Fruit fly (Drosophila melanogaster) whole organism, embryonic: Measurements from ENCODE around the gene Dop1R2.
A peak's percentile ranks its signal among the peaks of the same experiment; 100 is the strongest.

Source experiments
- Asciz ChIP-seq: fragments of 200-800 bp; sonication (Bioruptor generic); optimal IDR thresholded peaks from 2 replicates; lab custom pipeline; 2017; ENCODE audit warnings: missing biosample characterization, mild to moderate bottlenecking, missing genetic modification characterization, missing genetic modification reagents
- C15 ChIP-seq: fragments of 200-800 bp; sonication (Bioruptor generic); IDR thresholded peaks from 3 replicates; pipeline ENCODE4 v1.3.6; 2022; ENCODE audit warnings: missing biosample characterization, missing genetic modification characterization
- CG10209 ChIP-seq: fragments of 200-800 bp; sonication (Bioruptor generic); optimal IDR thresholded peaks from 3 replicates; lab custom pipeline; 2017; ENCODE audit warnings: missing biosample characterization, mild to moderate bottlenecking, missing genetic modification characterization, missing genetic modification reagents
- CG10431 ChIP-seq: fragments of 200-800 bp; sonication (Bioruptor generic); optimal IDR thresholded peaks from 3 replicates; lab custom pipeline; 2018; ENCODE audit warnings: missing biosample characterization, mild to moderate bottlenecking, missing genetic modification characterization
- CG12769 ChIP-seq: fragments of 200-800 bp; sonication (Bioruptor generic); optimal IDR thresholded peaks from 2 replicates; lab custom pipeline; 2019; ENCODE audit warnings: missing biosample characterization, mild to moderate bottlenecking, missing genetic modification characterization, moderate library complexity
- CG13775 ChIP-seq: fragments of 200-800 bp; sonication (Bioruptor generic); optimal IDR thresholded peaks from 3 replicates; lab custom pipeline; 2017; ENCODE audit warnings: missing biosample characterization, mild to moderate bottlenecking, missing genetic modification characterization
- CG14014 ChIP-seq: fragments of 200-800 bp; sonication (Bioruptor generic); IDR thresholded peaks from 2 replicates; pipeline ENCODE4 v1.3.6; 2022; ENCODE audit warnings: missing biosample characterization, missing genetic modification characterization
- CG15696 ChIP-seq: fragments of 200-800 bp; sonication (Bioruptor generic); optimal IDR thresholded peaks from 2 replicates; lab custom pipeline; 2019; ENCODE audit warnings: missing biosample characterization, mild to moderate bottlenecking, missing genetic modification characterization, moderate library complexity
- CG16779 ChIP-seq: fragments of 200-800 bp; sonication (Bioruptor generic); IDR thresholded peaks from 2 replicates; pipeline ENCODE4 v1.3.6; 2022; ENCODE audit warnings: missing biosample characterization, missing genetic modification characterization
- CG3163 ChIP-seq: fragments of 200-800 bp; sonication (Bioruptor generic); optimal IDR thresholded peaks from 3 replicates; lab custom pipeline; 2016; ENCODE audit warnings: missing biosample characterization, missing genetic modification characterization
- CG8281 ChIP-seq: fragments of 200-800 bp; sonication (Bioruptor generic); optimal IDR thresholded peaks from 2 replicates; lab custom pipeline; 2018; ENCODE audit warnings: missing biosample characterization, mild to moderate bottlenecking, missing genetic modification characterization, moderate library complexity
- CG9215 ChIP-seq: fragments of 200-800 bp; sonication (Bioruptor generic); IDR thresholded peaks from 2 replicates; pipeline ENCODE4 v1.3.6; 2022; ENCODE audit warnings: missing biosample characterization, missing genetic modification characterization
- CG9797 ChIP-seq: fragments of 200-800 bp; sonication (Bioruptor generic); optimal IDR thresholded peaks from 3 replicates; lab custom pipeline; 2018; ENCODE audit warnings: missing biosample characterization, mild to moderate bottlenecking, missing genetic modification characterization
- CG9876 ChIP-seq: fragments of 200-800 bp; sonication (Bioruptor generic); optimal IDR thresholded peaks from 2 replicates; lab custom pipeline; 2016; ENCODE audit warnings: missing biosample characterization, missing genetic modification characterization
- CG9932 ChIP-seq: fragments of 200-800 bp; sonication (Bioruptor generic); IDR thresholded peaks from 2 replicates; pipeline ENCODE4 v1.3.6; 2022; ENCODE audit warnings: missing biosample characterization, missing genetic modification characterization
- Dbx ChIP-seq: fragments of 200-800 bp; sonication (Bioruptor generic); IDR thresholded peaks from 3 replicates; pipeline ENCODE4 v1.3.6; 2022; ENCODE audit warnings: missing biosample characterization, missing genetic modification characterization
- Hr51 ChIP-seq, 2 experiments: fragments of 200-800 bp; sonication (Bioruptor generic); optimal IDR thresholded peaks; 2 replicates in 1 of 2; 3 replicates in 1 of 2; lab custom pipeline; 2016 to 2018; ENCODE audit warnings: missing biosample characterization in 2 of 2, missing genetic modification characterization in 2 of 2, mild to moderate bottlenecking in 1 of 2, moderate library complexity in 1 of 2
- MESR4 ChIP-seq: fragments of 200-800 bp; sonication (Bioruptor generic); optimal IDR thresholded peaks from 2 replicates; lab custom pipeline; 2018; ENCODE audit warnings: missing biosample characterization, mild to moderate bottlenecking, missing genetic modification characterization, moderate library complexity
- NC2α ChIP-seq: fragments of 200-800 bp; sonication (Bioruptor generic); optimal IDR thresholded peaks from 2 replicates; lab custom pipeline; 2016; ENCODE audit warnings: missing biosample characterization, missing genetic modification characterization
- Ptx1 ChIP-seq: fragments of 200-800 bp; sonication (Bioruptor generic); IDR thresholded peaks from 2 replicates; pipeline ENCODE4 v1.3.6; 2022; ENCODE audit warnings: missing biosample characterization, missing genetic modification characterization
- Sox100B ChIP-seq: fragments of 200-800 bp; sonication (Bioruptor generic); optimal IDR thresholded peaks from 3 replicates; lab custom pipeline; 2018; ENCODE audit warnings: missing biosample characterization, mild to moderate bottlenecking, missing genetic modification characterization
- Vsx1 ChIP-seq: fragments of 200-800 bp; sonication (Bioruptor generic); optimal IDR thresholded peaks from 2 replicates; lab custom pipeline; 2017; ENCODE audit warnings: missing biosample characterization, mild to moderate bottlenecking, missing genetic modification characterization, missing genetic modification reagents
- Xrp1 ChIP-seq: fragments of 200-800 bp; sonication (Bioruptor generic); IDR thresholded peaks from 2 replicates; pipeline ENCODE4 v1.3.6; 2022; ENCODE audit warnings: missing biosample characterization, missing genetic modification characterization
- abd-A ChIP-seq: fragments of 200-800 bp; sonication (Bioruptor generic); optimal IDR thresholded peaks from 3 replicates; lab custom pipeline; 2019; ENCODE audit warnings: missing biosample characterization, mild to moderate bottlenecking, missing genetic modification characterization, moderate library complexity
- ac ChIP-seq: fragments of 200-800 bp; sonication (Bioruptor generic); optimal IDR thresholded peaks from 3 replicates; lab custom pipeline; 2017; ENCODE audit warnings: missing biosample characterization, mild to moderate bottlenecking, missing genetic modification characterization
- bcd ChIP-seq: fragments of 200-800 bp; sonication (Bioruptor generic); optimal IDR thresholded peaks from 2 replicates; lab custom pipeline; 2017; ENCODE audit warnings: missing biosample characterization, mild to moderate bottlenecking, missing genetic modification characterization
- cato ChIP-seq: fragments of 200-800 bp; sonication (Bioruptor generic); optimal IDR thresholded peaks from 2 replicates; lab custom pipeline; 2016; ENCODE audit warnings: missing biosample characterization, missing genetic modification characterization, borderline replicate concordance
- caup ChIP-seq: fragments of 200-800 bp; sonication (Bioruptor generic); optimal IDR thresholded peaks from 3 replicates; lab custom pipeline; 2017; ENCODE audit warnings: missing biosample characterization, mild to moderate bottlenecking, missing genetic modification characterization, moderate library complexity; ENCODE audit not compliant: severe bottlenecking
- chinmo ChIP-seq: fragments of 200-800 bp; sonication (Bioruptor generic); IDR thresholded peaks from 4 replicates; pipeline ENCODE4 v1.3.6; 2022; ENCODE audit warnings: missing biosample characterization, missing genetic modification characterization; ENCODE audit not compliant: partially characterized antibody
- ci ChIP-seq: fragments of 200-800 bp; sonication (Bioruptor generic); IDR thresholded peaks from 3 replicates; pipeline ENCODE4 v1.3.6; 2022; ENCODE audit warnings: missing biosample characterization, missing genetic modification characterization
- dmrt11E ChIP-seq: fragments of 200-800 bp; sonication (Bioruptor generic); optimal IDR thresholded peaks from 3 replicates; lab custom pipeline; 2018; ENCODE audit warnings: missing biosample characterization, mild to moderate bottlenecking, missing genetic modification characterization, moderate library complexity
- emc ChIP-seq: fragments of 200-800 bp; sonication (Bioruptor generic); optimal IDR thresholded peaks from 2 replicates; lab custom pipeline; 2016; ENCODE audit warnings: missing biosample characterization, missing genetic modification characterization
- esg ChIP-seq: fragments of 200-800 bp; sonication (Bioruptor generic); conservative IDR thresholded peaks from 2 replicates; pipeline ENCODE4 v1.3.6; 2022; ENCODE audit warnings: missing biosample characterization, missing genetic modification characterization
- exex ChIP-seq: fragments of 200-800 bp; sonication (Bioruptor generic); optimal IDR thresholded peaks from 4 replicates; lab custom pipeline; 2018; ENCODE audit warnings: missing biosample characterization, mild to moderate bottlenecking, missing genetic modification characterization, moderate library complexity
- gro ChIP-seq: fragments of 200-800 bp; sonication (Bioruptor generic); optimal IDR thresholded peaks from 2 replicates; lab custom pipeline; 2016; ENCODE audit warnings: missing biosample characterization, missing genetic modification characterization
- hth ChIP-seq: fragments of >200 bp; optimal IDR thresholded peaks from 2 replicates; lab custom pipeline; 2017; ENCODE audit warnings: inconsistent platforms
- lov ChIP-seq, 2 experiments: fragments of 200-800 bp in 1 of 2; fragments of >200 bp in 1 of 2; sonication (Bioruptor generic) in 1 of 2; IDR thresholded peaks in 1 of 2; optimal IDR thresholded peaks in 1 of 2; 2 replicates in 1 of 2; 3 replicates in 1 of 2; pipeline versions ENCODE4 v1.3.6 to Lab custom; 2017 to 2022; ENCODE audit warnings: missing biosample characterization in 1 of 2, missing genetic modification characterization in 1 of 2
- mirr ChIP-seq: fragments of 200-800 bp; sonication (Bioruptor generic); optimal IDR thresholded peaks from 3 replicates; lab custom pipeline; 2018; ENCODE audit warnings: missing biosample characterization, mild to moderate bottlenecking, missing genetic modification characterization
- nerfin-2 ChIP-seq: fragments of 200-800 bp; sonication (Bioruptor generic); IDR thresholded peaks from 2 replicates; pipeline ENCODE4 v1.3.6; 2022; ENCODE audit warnings: missing biosample characterization, missing genetic modification characterization; ENCODE audit not compliant: partially characterized antibody
- org-1 ChIP-seq: fragments of 200-800 bp; sonication (Bioruptor generic); optimal IDR thresholded peaks from 2 replicates; lab custom pipeline; 2017; ENCODE audit warnings: missing biosample characterization, missing genetic modification characterization
- pnt ChIP-seq: fragments of 200-800 bp; sonication (Bioruptor generic); optimal IDR thresholded peaks from 3 replicates; lab custom pipeline; 2016; ENCODE audit warnings: missing biosample characterization, missing genetic modification characterization
- pros ChIP-seq: fragments of 200-800 bp; sonication (Bioruptor generic); optimal IDR thresholded peaks from 3 replicates; lab custom pipeline; 2019; ENCODE audit warnings: missing biosample characterization, mild to moderate bottlenecking, missing genetic modification characterization, moderate library complexity
- shn ChIP-seq: fragments of 200-800 bp; sonication (Bioruptor generic); optimal IDR thresholded peaks from 3 replicates; lab custom pipeline; 2016; ENCODE audit warnings: missing biosample characterization, missing genetic modification characterization
- sqz ChIP-seq: fragments of 200-800 bp; sonication (Bioruptor generic); optimal IDR thresholded peaks from 3 replicates; lab custom pipeline; 2018; ENCODE audit warnings: missing biosample characterization, mild to moderate bottlenecking, missing genetic modification characterization
- tap ChIP-seq: fragments of 200-800 bp; optimal IDR thresholded peaks from 3 replicates; lab custom pipeline; 2019; ENCODE audit warnings: missing biosample characterization, mild to moderate bottlenecking, missing genetic modification characterization, moderate library complexity
- trem ChIP-seq: fragments of 200-800 bp; optimal IDR thresholded peaks from 3 replicates; lab custom pipeline; 2019; ENCODE audit warnings: missing biosample characterization, mild to moderate bottlenecking, missing genetic modification characterization, moderate library complexity
- ttk ChIP-seq: fragments of 200-800 bp; sonication (Bioruptor generic); IDR thresholded peaks from 2 replicates; pipeline ENCODE4 v2.1.2; 2022; ENCODE audit warnings: missing biosample characterization, missing genetic modification characterization
- zen2 ChIP-seq: fragments of 200-800 bp; sonication (Bioruptor generic); IDR thresholded peaks from 3 replicates; pipeline ENCODE4 v1.3.6; 2022; ENCODE audit warnings: missing biosample characterization, missing genetic modification characterization; ENCODE audit not compliant: partially characterized antibody

Gene Dop1R2

DNA sequence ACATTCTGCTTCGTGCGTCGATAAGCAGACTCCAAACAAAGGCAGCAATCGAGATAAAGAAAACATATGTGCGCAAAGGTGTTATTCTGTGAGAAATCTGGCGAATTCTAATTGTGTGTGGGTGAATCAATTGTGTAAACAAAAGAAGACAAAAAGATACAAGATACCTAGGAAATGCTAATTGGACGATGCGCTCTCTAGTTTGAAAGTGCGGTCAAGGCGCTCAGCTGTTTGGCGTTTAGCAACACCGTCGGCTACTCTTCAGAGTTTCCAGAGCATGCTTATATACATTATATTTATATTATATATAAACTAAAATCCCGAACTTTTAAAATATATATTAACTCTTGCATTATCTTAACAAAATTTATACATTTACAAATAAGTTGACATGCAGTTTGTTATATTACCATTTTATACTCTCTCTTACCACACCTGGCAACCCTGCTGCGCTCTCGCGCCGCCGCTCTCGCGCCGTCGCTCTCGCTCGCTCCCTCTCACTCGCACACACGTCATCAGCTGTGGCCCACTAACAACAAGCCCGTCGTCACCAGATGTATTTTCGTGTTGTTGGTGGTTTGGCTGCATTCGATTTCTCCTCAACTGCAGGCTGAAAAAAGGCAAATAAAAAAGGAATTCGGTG is 41.1 kb downstream of the Dop1R2 start, which contains the start of gene CG1907 (continued):
- TF ChIP-seq ci (GFP tag; lab: Robert Waterston, UW) (peak; percentile 99), pnt (GFP tag; lab: Kevin White, UChicago) (peak; percentile 82), gro (GFP tag; lab: Kevin White, UChicago) (peak; percentile 72), CG9932 (GFP tag; lab: Robert Waterston, UW) (peak; percentile 98), sqz (peak; percentile 96), Sox100B (peak; percentile 97), CG9876 (GFP tag; lab: Kevin White, UChicago) (peak; percentile 75), pros (GFP tag; lab: Kevin White, UChicago) (peak; percentile 67), trem (tag; lab: Kevin White, UChicago) (peak; percentile 96), CG13775 (GFP tag; lab: Kevin White, UChicago) (peak; percentile 98), hth (lab: Kevin White, UChicago) (no peak), Asciz (GFP tag; lab: Kevin White, UChicago) (peak; percentile 98), nerfin-2 (0 out of 2 replicates have a peak, but pooled peaks have one; percentile 36), CG14014 (GFP tag; lab: Robert Waterston, UW) (peak; percentile 98), CG10209 (GFP tag; lab: Kevin White, UChicago) (peak; percentile 98), Xrp1 (GFP tag; lab: Robert Waterston, UW) (peak; percentile 99), Dbx (GFP tag; lab: Robert Waterston, UW) (peak; percentile 99), C15 (GFP tag; lab: Robert Waterston, UW) (peak; percentile 94), Vsx1 (GFP tag; lab: Kevin White, UChicago) (peak; percentile 95), CG9215 (GFP tag; lab: Robert Waterston, UW) (peak; percentile 96), MESR4 (GFP tag; lab: Kevin White, UChicago) (peak; percentile 45), ttk (peak; percentile 99), dmrt11E (tag; lab: Kevin White, UChicago) (peak; percentile 99), lov (optimal IDR thresholded peaks at IDR 0.05; lab: Kevin White, UChicago) (no peak), lov (GFP tag; IDR thresholded peaks at IDR 0.05; lab: Robert Waterston, UW) (peak; percentile 99), zen2 (GFP tag; lab: Robert Waterston, UW) (no peak), caup (peak; percentile 99), CG10431 (GFP tag; lab: Kevin White, UChicago) (peak; percentile 91), CG12769 (tag; lab: Kevin White, UChicago) (peak; percentile 86), CG9797 (peak; percentile 61), chinmo (GFP tag; lab: Robert Waterston, UW) (0 out of 4 replicates have a peak, but pooled peaks have one; percentile 70), esg (peak; percentile 98), abd-A (tag; lab: Kevin White, UChicago) (peak; percentile 90), mirr (GFP tag; lab: Kevin White, UChicago) (peak; percentile 85), CG8281 (tag; lab: Kevin White, UChicago) (peak; percentile 91), ac (GFP tag; lab: Kevin White, UChicago) (peak; percentile 95), CG3163 (GFP tag; lab: Kevin White, UChicago) (peak; percentile 61), CG16779 (peak; percentile 89), tap (tag; lab: Kevin White, UChicago) (peak; percentile 98), org-1 (GFP tag; lab: Kevin White, UChicago) (peak; percentile 97), bcd (peak; percentile 99), exex (tag; lab: Kevin White, UChicago) (peak; percentile 82), emc (GFP tag; lab: Kevin White, UChicago) (peak; percentile 58), cato (GFP tag; lab: Kevin White, UChicago) (peak; percentile 95), Ptx1 (peak; percentile 99), Hr51 (GFP tag; optimal IDR thresholded peaks at IDR 0.05; lab: Kevin White, UChicago) (peak; percentile 89 to 98), shn (GFP tag; lab: Kevin White, UChicago) (peak; percentile 34), CG15696 (tag; lab: Kevin White, UChicago) (peak; percentile 98), NC2α (GFP tag; lab: Kevin White, UChicago) (peak; percentile 55)
